Worm (Caenorhabditis elegans): ENCODE data around the gene clec-123.

clec-123 gene

ce11 chrII:3100546-3100945, 13.5 kb upstream of the clec-123 start, which contains the start of gene srg-24:
srg-24 (minus strand) TSS chrII:3100646.
- TF ChIP-seq snpc-1.2 (GFP tag; IDR thresholded peaks at IDR 0.05) (no peak), unc-62 (GFP tag; optimal IDR thresholded peaks at IDR 0.05 in 1 of 2) (no peak), unc-62 (tag; optimal IDR thresholded peaks at IDR 0.05) (no peak), mdt-29 (GFP tag; IDR thresholded peaks at IDR 0.05) (no peak), aha-1 (tag) (no peak), hlh-11 (tag; optimal IDR thresholded peaks at IDR 0.05) (no peak), Y75B8A.6 (GFP tag; IDR thresholded peaks at IDR 0.05) (no peak), zag-1 (tag; optimal IDR thresholded peaks at IDR 0.05) (no peak), lim-7 (GFP tag; IDR thresholded peaks at IDR 0.05) (no peak)

- no peak for TF ChIP-seq saeg-2 (GFP tag; IDR thresholded peaks at IDR 0.05)
- no peak for TF ChIP-seq cey-2 (tag; optimal IDR thresholded peaks at IDR 0.05; ENCODE audit: borderline replicate concordance, insufficient read depth)
- no peak for TF ChIP-seq F37D6.2 (tag; optimal IDR thresholded peaks at IDR 0.05)
- TF ChIP-seq madf-9 (GFP tag; conservative IDR thresholded peaks at IDR 0.05): no peak
- no peak for TF ChIP-seq unc-130 (GFP tag; optimal IDR thresholded peaks at IDR 0.05)
- TF ChIP-seq lin-39 (tag; optimal IDR thresholded peaks at IDR 0.05): no peak
- TF ChIP-seq zfp-3 (GFP tag; conservative IDR thresholded peaks at IDR 0.05): no peak
- TF ChIP-seq lin-13 (GFP tag; optimal IDR thresholded peaks at IDR 0.05): no peak
- TF ChIP-seq nhr-237 (tag; optimal IDR thresholded peaks at IDR 0.05): no peak
- no peak for TF ChIP-seq daf-12 (tag; optimal IDR thresholded peaks at IDR 0.05)
- TF ChIP-seq nhr-42 (GFP tag; IDR thresholded peaks at IDR 0.05): no peak
- no peak for TF ChIP-seq dpl-1 (GFP tag; optimal IDR thresholded peaks at IDR 0.05)
- TF ChIP-seq Y75B8A.6 (GFP tag; IDR thresholded peaks at IDR 0.05): no peak
- no peak for TF ChIP-seq pha-4 (GFP tag; IDR thresholded peaks at IDR 0.05)
- no peak for TF ChIP-seq pha-4 (tag; optimal IDR thresholded peaks at IDR 0.05)
- TF ChIP-seq attf-4 (tag; optimal IDR thresholded peaks at IDR 0.05): no peak
- no peak for TF ChIP-seq madf-5 (GFP tag; IDR thresholded peaks at IDR 0.05)
- TF ChIP-seq egl-27 (tag; optimal IDR thresholded peaks at IDR 0.05): no peak
- no peak for TF ChIP-seq nhr-48 (tag; optimal IDR thresholded peaks at IDR 0.05)
- no peak for TF ChIP-seq nhr-111 (GFP tag; optimal IDR thresholded peaks at IDR 0.05)
Measured at ce11 chrII:3102018-3102417, 12.0 kb upstream of the clec-123 start, which contains the start of gene clec-121. clec-121 (plus strand) TSS chrII:3102318.

ce11 chrII:3105765-3106164, 8.3 kb upstream of the clec-123 start, which contains the start of gene clec-122:
clec-122 (plus strand) TSS chrII:3106065.
- no peak for TF ChIP-seq unc-130 (GFP tag; optimal IDR thresholded peaks at IDR 0.05)
- no peak for TF ChIP-seq nhr-41 (GFP tag; IDR thresholded peaks at IDR 0.05)
- no peak for TF ChIP-seq nhr-111 (GFP tag; optimal IDR thresholded peaks at IDR 0.05)
- no peak for TF ChIP-seq snpc-4 (tag; optimal IDR thresholded peaks at IDR 0.05)
- TF ChIP-seq T20F7.1 (GFP tag; optimal IDR thresholded peaks at IDR 0.05): no peak
- no peak for TF ChIP-seq ceh-20 (GFP tag; IDR thresholded peaks at IDR 0.05)
- no peak for TF ChIP-seq dmd-6 (GFP tag; IDR thresholded peaks at IDR 0.05)
- no peak for TF ChIP-seq arid-1 (GFP tag; conservative IDR thresholded peaks at IDR 0.05)
- TF ChIP-seq attf-4 (tag; optimal IDR thresholded peaks at IDR 0.05): no peak
- no peak for TF ChIP-seq ceh-44 (GFP tag; IDR thresholded peaks at IDR 0.05)
- TF ChIP-seq nhr-25 (tag; optimal IDR thresholded peaks at IDR 0.05; ENCODE audit: borderline replicate concordance, insufficient read depth): no peak
- no peak for TF ChIP-seq egl-27 (tag; optimal IDR thresholded peaks at IDR 0.05)
- TF ChIP-seq nhr-10 (tag; optimal IDR thresholded peaks at IDR 0.05): no peak
- TF ChIP-seq ceh-32 (tag; optimal IDR thresholded peaks at IDR 0.05; ENCODE audit: poor library complexity): no peak
- TF ChIP-seq nhr-11 (tag; optimal IDR thresholded peaks at IDR 0.05): no peak
- no peak for TF ChIP-seq lim-7 (GFP tag; IDR thresholded peaks at IDR 0.05)
- TF ChIP-seq cey-2 (tag; optimal IDR thresholded peaks at IDR 0.05; ENCODE audit: borderline replicate concordance, insufficient read depth): no peak
